Fruit fly (Drosophila melanogaster) whole organism, embryonic: ENCODE data around the gene CG17027.

ENCODE experiments used
- Abd-B ChIP-seq: fragments of 200-800 bp; sonication (Bioruptor generic); optimal IDR thresholded peaks from 2 replicates; lab custom pipeline; 2018; ENCODE audit warnings: missing biosample characterization, mild to moderate bottlenecking, missing genetic modification characterization, moderate library complexity
- Ada2b ChIP-seq: fragments of 200-800 bp; sonication (Bioruptor generic); IDR thresholded peaks from 2 replicates; pipeline ENCODE4 v1.3.6; 2022; ENCODE audit warnings: missing biosample characterization, missing genetic modification characterization
- CG10979 ChIP-seq: fragments of 200-800 bp; sonication (Bioruptor generic); optimal IDR thresholded peaks from 2 replicates; lab custom pipeline; 2018; ENCODE audit warnings: missing biosample characterization, mild to moderate bottlenecking, missing genetic modification characterization, moderate library complexity
- CG11247 ChIP-seq: fragments of 200-800 bp; sonication (Bioruptor generic); IDR thresholded peaks from 2 replicates; pipeline ENCODE4 v1.3.6; 2022; ENCODE audit warnings: missing biosample characterization, missing genetic modification characterization
- CG15269 ChIP-seq: fragments of 200-800 bp; sonication (Bioruptor generic); optimal IDR thresholded peaks from 2 replicates; lab custom pipeline; 2018; ENCODE audit warnings: missing biosample characterization, mild to moderate bottlenecking, missing genetic modification characterization, moderate library complexity
- CG17912 ChIP-seq: fragments of 200-800 bp; sonication (Bioruptor generic); optimal IDR thresholded peaks from 2 replicates; lab custom pipeline; 2018; ENCODE audit warnings: missing biosample characterization, mild to moderate bottlenecking, missing genetic modification characterization
- CG18476 ChIP-seq: fragments of 200-800 bp; sonication (Bioruptor generic); optimal IDR thresholded peaks from 2 replicates; lab custom pipeline; 2016; ENCODE audit warnings: missing biosample characterization, mild to moderate bottlenecking, missing genetic modification characterization
- CG2116 ChIP-seq: fragments of 200-800 bp; sonication (Bioruptor generic); optimal IDR thresholded peaks from 3 replicates; lab custom pipeline; 2018; ENCODE audit warnings: missing biosample characterization, mild to moderate bottlenecking, missing genetic modification characterization
- CG2120 ChIP-seq: fragments of 200-800 bp; sonication (Bioruptor generic); optimal IDR thresholded peaks from 3 replicates; lab custom pipeline; 2016; ENCODE audit warnings: missing biosample characterization, missing genetic modification characterization
- CG2199 ChIP-seq: fragments of 200-800 bp; sonication (Bioruptor generic); IDR thresholded peaks from 3 replicates; pipeline ENCODE4 v1.3.6; 2022; ENCODE audit warnings: missing biosample characterization, missing genetic modification characterization
- CG2202 ChIP-seq: fragments of 200-800 bp; sonication (Bioruptor generic); optimal IDR thresholded peaks from 2 replicates; lab custom pipeline; 2018; ENCODE audit warnings: missing biosample characterization, mild to moderate bottlenecking, missing genetic modification characterization
- CG34224 ChIP-seq: fragments of 200-800 bp; sonication (Bioruptor generic); IDR thresholded peaks from 3 replicates; pipeline ENCODE4 v1.3.6; 2022; ENCODE audit warnings: missing biosample characterization, missing genetic modification characterization; ENCODE audit not compliant: partially characterized antibody
- CG3995 ChIP-seq: fragments of 200-800 bp; sonication (Bioruptor generic); optimal IDR thresholded peaks from 3 replicates; lab custom pipeline; 2016; ENCODE audit warnings: missing biosample characterization, missing genetic modification characterization
- CG5953 ChIP-seq: fragments of 200-800 bp; sonication (Bioruptor generic); IDR thresholded peaks from 2 replicates; pipeline ENCODE4 v1.3.6; 2022; ENCODE audit warnings: missing biosample characterization, missing genetic modification characterization
- CG8089 ChIP-seq: fragments of 200-800 bp; sonication (Bioruptor generic); optimal IDR thresholded peaks from 3 replicates; lab custom pipeline; 2016; ENCODE audit warnings: missing biosample characterization, missing genetic modification characterization
- CG8924 ChIP-seq: fragments of 200-800 bp; optimal IDR thresholded peaks from 3 replicates; lab custom pipeline; 2019; ENCODE audit warnings: missing biosample characterization, mild to moderate bottlenecking, missing genetic modification characterization, moderate library complexity
- CG9932 ChIP-seq: fragments of 200-800 bp; sonication (Bioruptor generic); IDR thresholded peaks from 2 replicates; pipeline ENCODE4 v1.3.6; 2022; ENCODE audit warnings: missing biosample characterization, missing genetic modification characterization
- CHES-1-like ChIP-seq: fragments of 200-800 bp; sonication (Bioruptor generic); optimal IDR thresholded peaks from 2 replicates; lab custom pipeline; 2016; ENCODE audit warnings: missing biosample characterization, missing genetic modification characterization
- CkIIα-i1 ChIP-seq: fragments of 200-800 bp; sonication (Bioruptor generic); IDR thresholded peaks from 2 replicates; pipeline ENCODE4 v1.3.6; 2022; ENCODE audit warnings: missing biosample characterization, missing genetic modification characterization
- Eip74EF ChIP-seq, 2 experiments: fragments of 200-800 bp in 1 of 2; fragments of >200 bp in 1 of 2; sonication (Bioruptor generic) in 1 of 2; optimal IDR thresholded peaks; 2 replicates each; lab custom pipeline; 2017 to 2019; ENCODE audit warnings: missing biosample characterization in 2 of 2, missing genetic modification characterization in 2 of 2, mild to moderate bottlenecking in 1 of 2, moderate library complexity in 1 of 2
- Fer2 ChIP-seq: fragments of 200-800 bp; sonication (Bioruptor generic); optimal IDR thresholded peaks from 2 replicates; lab custom pipeline; 2018; ENCODE audit warnings: missing biosample characterization, mild to moderate bottlenecking, missing genetic modification characterization, moderate library complexity
- HmgZ ChIP-seq: fragments of 200-800 bp; sonication (Bioruptor generic); optimal IDR thresholded peaks from 2 replicates; lab custom pipeline; 2018; ENCODE audit warnings: missing biosample characterization, mild to moderate bottlenecking, missing genetic modification characterization
- Hmr ChIP-seq: fragments of 200-800 bp; sonication (Bioruptor generic); optimal IDR thresholded peaks from 3 replicates; lab custom pipeline; 2017; ENCODE audit warnings: mild to moderate bottlenecking, missing biosample characterization, missing genetic modification reagents, missing genetic modification characterization
- Lhr ChIP-seq: fragments of 200-800 bp; sonication (Bioruptor generic); optimal IDR thresholded peaks from 3 replicates; lab custom pipeline; 2017; ENCODE audit warnings: mild to moderate bottlenecking, missing biosample characterization, missing genetic modification reagents, missing genetic modification characterization
- Myb ChIP-seq: fragments of 200-800 bp; sonication (Bioruptor generic); optimal IDR thresholded peaks from 2 replicates; lab custom pipeline; 2016; ENCODE audit warnings: missing biosample characterization, missing genetic modification characterization
- Neu2 ChIP-seq: fragments of 200-800 bp; sonication (Bioruptor generic); optimal IDR thresholded peaks from 3 replicates; lab custom pipeline; 2016; ENCODE audit warnings: missing biosample characterization, missing genetic modification characterization, borderline replicate concordance
- Oaz ChIP-seq: fragments of 200-800 bp; sonication (Bioruptor generic); IDR thresholded peaks from 2 replicates; pipeline ENCODE4 v1.3.6; 2022; ENCODE audit warnings: missing biosample characterization, missing genetic modification characterization
- Poxn ChIP-seq: fragments of 200-800 bp; sonication (Bioruptor generic); IDR thresholded peaks from 2 replicates; pipeline ENCODE4 v1.3.6; 2022; ENCODE audit warnings: missing biosample characterization, missing genetic modification characterization
- Ravus ChIP-seq: fragments of 200-800 bp; sonication (Bioruptor generic); IDR thresholded peaks from 2 replicates; pipeline ENCODE4 v1.3.6; 2022; ENCODE audit warnings: missing biosample characterization, missing genetic modification characterization
- Scr ChIP-seq: fragments of 200-800 bp; sonication (Bioruptor generic); IDR thresholded peaks from 2 replicates; pipeline ENCODE4 v1.3.6; 2022; ENCODE audit warnings: missing biosample characterization, missing genetic modification characterization; ENCODE audit not compliant: partially characterized antibody
- Sin3A ChIP-seq: fragments of >200 bp; optimal IDR thresholded peaks from 2 replicates; lab custom pipeline; 2018
- Sox102F ChIP-seq: fragments of 200-800 bp; sonication (Bioruptor generic); optimal IDR thresholded peaks from 2 replicates; lab custom pipeline; 2018; ENCODE audit warnings: missing biosample characterization, mild to moderate bottlenecking, missing genetic modification characterization, moderate library complexity
- ap ChIP-seq: fragments of 200-800 bp; sonication (Bioruptor generic); IDR thresholded peaks from 2 replicates; pipeline ENCODE4 v1.3.6; 2022; ENCODE audit warnings: missing biosample characterization, missing genetic modification characterization
- caup ChIP-seq: fragments of 200-800 bp; sonication (Bioruptor generic); optimal IDR thresholded peaks from 3 replicates; lab custom pipeline; 2017; ENCODE audit warnings: missing biosample characterization, mild to moderate bottlenecking, missing genetic modification characterization, moderate library complexity; ENCODE audit not compliant: severe bottlenecking
- dan ChIP-seq: fragments of 200-800 bp; sonication (Bioruptor generic); IDR thresholded peaks from 2 replicates; pipeline ENCODE4 v1.3.6; 2022; ENCODE audit warnings: missing biosample characterization, missing genetic modification characterization
- danr ChIP-seq: fragments of 200-800 bp; sonication (Bioruptor generic); IDR thresholded peaks from 2 replicates; pipeline ENCODE4 v1.3.6; 2022; ENCODE audit warnings: missing biosample characterization, missing genetic modification characterization
- dmrt11E ChIP-seq: fragments of 200-800 bp; sonication (Bioruptor generic); optimal IDR thresholded peaks from 3 replicates; lab custom pipeline; 2018; ENCODE audit warnings: missing biosample characterization, mild to moderate bottlenecking, missing genetic modification characterization, moderate library complexity
- fd96Cb ChIP-seq: fragments of 200-800 bp; sonication (Bioruptor generic); optimal IDR thresholded peaks from 2 replicates; lab custom pipeline; 2018; ENCODE audit warnings: missing biosample characterization, mild to moderate bottlenecking, missing genetic modification characterization, moderate library complexity
- grau ChIP-seq: fragments of 200-800 bp; optimal IDR thresholded peaks from 3 replicates; lab custom pipeline; 2019; ENCODE audit warnings: missing biosample characterization, mild to moderate bottlenecking, missing genetic modification characterization, moderate library complexity
- lmd ChIP-seq: fragments of 200-800 bp; sonication (Bioruptor generic); IDR thresholded peaks from 2 replicates; pipeline ENCODE4 v1.3.6; 2022; ENCODE audit warnings: missing biosample characterization, missing genetic modification characterization
- lov ChIP-seq, 2 experiments: fragments of 200-800 bp in 1 of 2; fragments of >200 bp in 1 of 2; sonication (Bioruptor generic) in 1 of 2; IDR thresholded peaks in 1 of 2; optimal IDR thresholded peaks in 1 of 2; 2 replicates in 1 of 2; 3 replicates in 1 of 2; pipeline versions ENCODE4 v1.3.6 to Lab custom; 2017 to 2022; ENCODE audit warnings: missing biosample characterization in 1 of 2, missing genetic modification characterization in 1 of 2
- mld ChIP-seq: fragments of 200-800 bp; sonication (Bioruptor generic); IDR thresholded peaks from 3 replicates; pipeline ENCODE4 v1.3.6; 2022; ENCODE audit warnings: missing biosample characterization, missing genetic modification characterization; ENCODE audit not compliant: partially characterized antibody
- nerfin-1 ChIP-seq: fragments of 200-800 bp; sonication (Bioruptor generic); optimal IDR thresholded peaks from 3 replicates; lab custom pipeline; 2019; ENCODE audit warnings: missing biosample characterization, mild to moderate bottlenecking, missing genetic modification characterization, moderate library complexity
- odd ChIP-seq: fragments of 200-800 bp; sonication (Bioruptor generic); optimal IDR thresholded peaks from 2 replicates; lab custom pipeline; 2017; ENCODE audit warnings: missing biosample characterization, mild to moderate bottlenecking, missing genetic modification characterization
- pzg ChIP-seq: fragments of 200-800 bp; sonication (Bioruptor generic); optimal IDR thresholded peaks from 3 replicates; lab custom pipeline; 2018; ENCODE audit warnings: missing biosample characterization, mild to moderate bottlenecking, missing genetic modification characterization, moderate library complexity
- seq ChIP-seq: fragments of 200-800 bp; sonication (Bioruptor generic); IDR thresholded peaks from 2 replicates; pipeline ENCODE4 v1.3.6; 2022; ENCODE audit warnings: missing biosample characterization, missing genetic modification characterization
- slou ChIP-seq: fragments of 200-800 bp; sonication (Bioruptor generic); optimal IDR thresholded peaks from 3 replicates; lab custom pipeline; 2016; ENCODE audit warnings: missing biosample characterization, missing genetic modification characterization
- ssp ChIP-seq: fragments of 200-800 bp; sonication (Bioruptor generic); IDR thresholded peaks from 2 replicates; pipeline ENCODE4 v1.3.6; 2022; ENCODE audit warnings: missing biosample characterization, missing genetic modification characterization
- vvl ChIP-seq: fragments of 200-800 bp; sonication (Bioruptor generic); IDR thresholded peaks from 2 replicates; pipeline ENCODE4 v1.3.6; 2022; ENCODE audit warnings: missing biosample characterization, missing genetic modification characterization
- zfh2 ChIP-seq: fragments of 200-800 bp; sonication (Bioruptor generic); optimal IDR thresholded peaks from 2 replicates; lab custom pipeline; 2016; ENCODE audit warnings: missing biosample characterization, missing genetic modification characterization

The CG17027 gene

DNA sequence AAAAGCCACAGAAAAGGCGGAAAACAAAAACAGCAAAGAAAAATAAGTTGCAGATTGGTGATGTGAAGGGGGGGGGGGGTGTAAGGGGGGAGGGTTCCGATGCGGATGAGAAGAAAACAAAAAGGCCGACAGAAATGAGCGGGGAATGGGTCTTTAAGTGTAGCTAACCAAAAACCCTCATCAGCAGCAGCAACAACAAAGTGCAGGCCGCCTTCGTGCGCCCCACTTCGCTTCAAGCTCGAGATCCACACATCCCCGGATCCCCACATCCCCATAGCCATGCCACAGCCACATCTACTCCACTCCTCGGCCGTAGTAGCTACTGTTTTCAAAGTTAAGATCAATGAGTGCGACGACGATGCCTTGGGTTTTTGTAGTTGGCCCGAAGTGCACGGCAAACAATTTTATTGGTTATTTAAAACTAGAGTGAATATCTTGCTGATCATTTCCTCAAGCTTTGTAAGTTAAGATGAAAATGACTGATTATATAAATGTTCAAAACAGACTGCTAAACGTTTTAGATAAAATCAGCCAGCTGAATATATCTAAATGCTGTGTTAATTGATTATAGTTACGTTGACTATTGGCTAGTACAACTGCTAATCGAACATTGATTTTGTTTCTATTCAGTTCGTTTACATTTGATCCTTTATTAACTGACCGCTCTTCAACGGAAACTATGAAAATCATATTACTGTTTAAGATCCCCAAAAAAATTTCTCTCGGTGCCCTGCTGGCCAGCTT lies 44.5 kb downstream of the CG17027 start (continued):
- TF ChIP-seq CG11247, result no peak
- no peak for TF ChIP-seq CG9932 (GFP tag; lab: Robert Waterston, UW)
- TF ChIP-seq fd96Cb (tag; lab: Kevin White, UChicago), result peak; percentile 3
- TF ChIP-seq Abd-B (GFP tag; lab: Kevin White, UChicago), result no peak
- no peak for TF ChIP-seq danr (GFP tag; lab: Robert Waterston, UW)
- TF ChIP-seq Ravus (GFP tag; lab: Robert Waterston, UW), result no peak
- TF ChIP-seq CG2202 (tag; lab: Kevin White, UChicago), result no peak
- no peak for TF ChIP-seq CG15269 (tag; lab: Kevin White, UChicago)
- TF ChIP-seq CG5953 (GFP tag; lab: Robert Waterston, UW), result no peak
- no peak for TF ChIP-seq nerfin-1 (tag; lab: Kevin White, UChicago)
- no peak for TF ChIP-seq caup (GFP tag; lab: Kevin White, UChicago)
- TF ChIP-seq lmd (GFP tag; lab: Robert Waterston, UW), result no peak
- TF ChIP-seq odd, result no peak
- no peak for TF ChIP-seq Neu2 (GFP tag; lab: Kevin White, UChicago)
- TF ChIP-seq lov (optimal IDR thresholded peaks at IDR 0.05; lab: Kevin White, UChicago), result no peak
- TF ChIP-seq lov (GFP tag; IDR thresholded peaks at IDR 0.05; lab: Robert Waterston, UW), result no peak
- no peak for TF ChIP-seq vvl (GFP tag; lab: Robert Waterston, UW)
- no peak for TF ChIP-seq CG17912
- TF ChIP-seq mld, result no peak
- no peak for TF ChIP-seq zfh2 (GFP tag; lab: Kevin White, UChicago)
- TF ChIP-seq seq (GFP tag; lab: Robert Waterston, UW), result no peak
- TF ChIP-seq grau (tag; lab: Kevin White, UChicago), result no peak
- no peak for TF ChIP-seq CG18476 (GFP tag; lab: Kevin White, UChicago)
- TF ChIP-seq slou (GFP tag; lab: Kevin White, UChicago), result no peak
- TF ChIP-seq Fer2 (tag; lab: Kevin White, UChicago), result no peak
- TF ChIP-seq pzg, result no peak
- no peak for TF ChIP-seq CG8089 (GFP tag; lab: Kevin White, UChicago)
- no peak for TF ChIP-seq CG2116
- no peak for TF ChIP-seq Sin3A (lab: Kevin White, UChicago)
- no peak for TF ChIP-seq Poxn (GFP tag; lab: Robert Waterston, UW)
- TF ChIP-seq HmgZ (tag; lab: Kevin White, UChicago), result no peak
- no peak for TF ChIP-seq dan (GFP tag; lab: Robert Waterston, UW)
- TF ChIP-seq Lhr, result no peak
- no peak for TF ChIP-seq Eip74EF (GFP tag; optimal IDR thresholded peaks at IDR 0.05; lab: Kevin White, UChicago)
- TF ChIP-seq CG8924 (tag; lab: Kevin White, UChicago), result no peak
- TF ChIP-seq CG2120 (GFP tag; lab: Kevin White, UChicago), result no peak
- TF ChIP-seq Myb (GFP tag; lab: Kevin White, UChicago), result peak; percentile 13
- TF ChIP-seq ap (GFP tag; lab: Robert Waterston, UW), result no peak
- peak; percentile 29 for TF ChIP-seq dmrt11E
- no peak for TF ChIP-seq Oaz (GFP tag; lab: Robert Waterston, UW)
- TF ChIP-seq CG2199 (GFP tag; lab: Robert Waterston, UW), result no peak
- TF ChIP-seq CHES-1-like, result no peak
- no peak for TF ChIP-seq Ada2b (GFP tag; lab: Robert Waterston, UW)
- TF ChIP-seq CG34224, result no peak
- no peak for TF ChIP-seq Hmr (GFP tag; lab: Kevin White, UChicago)
- no peak for TF ChIP-seq CG3995
- no peak for TF ChIP-seq ssp (GFP tag; lab: Robert Waterston, UW)
- no peak for TF ChIP-seq Scr
- no peak for TF ChIP-seq CkIIα-i1 (GFP tag; lab: Robert Waterston, UW)
- peak; percentile 50 for TF ChIP-seq CG10979 (tag; lab: Kevin White, UChicago)
- peak; percentile 15 for TF ChIP-seq Sox102F (GFP tag; lab: Kevin White, UChicago)
